Worm (Caenorhabditis elegans): Measurements from ENCODE around the gene alh-5.

alh-5 gene

DNA sequence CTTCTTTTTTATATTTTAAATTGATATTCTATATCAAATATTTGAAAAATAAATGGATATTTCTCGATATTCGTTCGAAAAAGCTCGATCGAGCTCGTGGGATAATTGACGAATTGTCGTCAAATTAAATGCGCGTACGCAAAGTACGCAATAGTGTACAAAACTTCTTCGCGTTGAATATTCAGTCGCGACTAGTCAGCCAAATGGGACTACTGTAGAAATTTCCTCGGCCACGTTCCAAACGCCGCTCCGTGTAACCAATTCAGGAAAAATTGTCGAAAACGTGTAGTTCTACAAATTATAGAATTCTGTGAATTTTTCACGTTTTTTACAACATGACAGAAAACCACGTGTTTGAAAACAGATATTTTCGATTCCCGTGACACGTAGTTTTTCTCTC, 9.0 kb upstream of the alh-5 start (continued):
- TF ChIP-seq lsy-27 (tag; optimal IDR thresholded peaks at IDR 0.05; ENCODE audit: borderline replicate concordance, insufficient read depth) (no peak), egl-44 (GFP tag; IDR thresholded peaks at IDR 0.05) (0 out of 2 replicates have a peak, but pooled peaks have one; percentile 41), sea-2 (GFP tag; IDR thresholded peaks at IDR 0.05) (no peak), snpc-3.4 (tag; optimal IDR thresholded peaks at IDR 0.05) (no peak), ceh-58 (GFP tag; IDR thresholded peaks at IDR 0.05) (no peak), snpc-1.1 (tag; optimal IDR thresholded peaks at IDR 0.05; ENCODE audit: insufficient read depth) (no peak), let-607 (tag; optimal IDR thresholded peaks at IDR 0.05) (peak; percentile 44 to 87), F49E8.2 (tag; optimal IDR thresholded peaks at IDR 0.05; ENCODE audit: insufficient read depth) (peak; percentile 71), cebp-1 (GFP tag; IDR thresholded peaks at IDR 0.05) (peak; percentile 44; the same call in 1 of the 2 replicates), cebp-1 (tag; optimal IDR thresholded peaks at IDR 0.05) (peak; percentile 35), chd-7 (tag; optimal IDR thresholded peaks at IDR 0.05) (no peak), F57A8.1 (GFP tag; optimal IDR thresholded peaks at IDR 0.05) (no peak), lin-26 (GFP tag; IDR thresholded peaks at IDR 0.05) (no peak), ceh-100 (GFP tag; IDR thresholded peaks at IDR 0.05) (peak; percentile 56; the same call in 1 of the 2 replicates), lir-1 (GFP tag; conservative IDR thresholded peaks at IDR 0.05) (peak; percentile 57; the same call in 1 of the 2 replicates), K11D2.4 (GFP tag; IDR thresholded peaks at IDR 0.05) (no peak), ztf-26 (tag; optimal IDR thresholded peaks at IDR 0.05) (no peak), zfh-2 (GFP tag; conservative IDR thresholded peaks at IDR 0.05) (no peak), C17E4.6 (GFP tag; IDR thresholded peaks at IDR 0.05) (no peak), ztf-18 (tag; optimal IDR thresholded peaks at IDR 0.05) (peak; percentile 36), tbx-9 (tag; optimal IDR thresholded peaks at IDR 0.05; ENCODE audit: borderline replicate concordance) (no peak), dpff-1 (tag; optimal IDR thresholded peaks at IDR 0.05) (no peak), cebp-2 (GFP tag; IDR thresholded peaks at IDR 0.05) (no peak), F39B2.1 (GFP tag; IDR thresholded peaks at IDR 0.05) (no peak), hrde-1 (tag; optimal IDR thresholded peaks at IDR 0.05; ENCODE audit: borderline replicate concordance) (no peak), hlh-26 (GFP tag; conservative IDR thresholded peaks at IDR 0.05) (no peak), ztf-25 (GFP tag; IDR thresholded peaks at IDR 0.05) (peak; percentile 85; the same call in 1 of the 2 replicates), lsl-1 (GFP tag; optimal IDR thresholded peaks at IDR 0.05) (peak; percentile 93), nhr-179 (tag; optimal IDR thresholded peaks at IDR 0.05) (no peak), lin-35 (GFP tag; optimal IDR thresholded peaks at IDR 0.05) (peak in 1 of 3 experiments; percentile 79), T07F8.4 (tag; optimal IDR thresholded peaks at IDR 0.05) (no peak), nfyb-1 (GFP tag; IDR thresholded peaks at IDR 0.05) (peak; percentile 67; the same call in 1 of the 2 replicates), nhr-120 (GFP tag; IDR thresholded peaks at IDR 0.05) (no peak), pbrm-1 (GFP tag; IDR thresholded peaks at IDR 0.05) (peak; percentile 82), F33H1.4 (GFP tag; IDR thresholded peaks at IDR 0.05) (peak; percentile 75), Y56A3A.18 (GFP tag; IDR thresholded peaks at IDR 0.05) (no peak), nhr-90 (tag; optimal IDR thresholded peaks at IDR 0.05) (peak; percentile 0), F57C9.4 (tag; optimal IDR thresholded peaks at IDR 0.05) (no peak), ekl-4 (GFP tag; IDR thresholded peaks at IDR 0.05) (peak; percentile 53; the same call in 1 of the 2 replicates), Y53F4B.3 (GFP tag; IDR thresholded peaks at IDR 0.05) (peak; percentile 41; the same call in 1 of the 2 replicates), madf-3 (GFP tag; IDR thresholded peaks at IDR 0.05) (0 out of 2 replicates have a peak, but pooled peaks have one; percentile 35), F23B12.7 (tag; optimal IDR thresholded peaks at IDR 0.05; ENCODE audit: insufficient read depth) (no peak), ceh-27 (GFP tag; optimal IDR thresholded peaks at IDR 0.05) (peak; percentile 43), dox-1 (GFP tag; IDR thresholded peaks at IDR 0.05) (peak; percentile 93), hsf-1 (GFP tag; IDR thresholded peaks at IDR 0.05) (no peak), fkh-3 (tag; optimal IDR thresholded peaks at IDR 0.05) (no peak), mxl-1 (tag; optimal IDR thresholded peaks at IDR 0.05) (no peak)

Data from whole organism, young adult.